Worm (Caenorhabditis elegans) whole organism, young adult: Measurements from ENCODE around the gene vps-53.

Experiments used
- B0019.2 ChIP-seq: fragments of 200-800 bp; sonication (Bioruptor generic); conservative IDR thresholded peaks from 2 replicates; pipeline ENCODE4 v1.3.6; 2022; ENCODE audit warnings: missing genetic modification reagents, missing genetic modification characterization, missing compliant biosample characterization
- B0035.1 ChIP-seq: sonication (generic microtip); optimal IDR thresholded peaks from 2 replicates; lab custom pipeline; 2016; ENCODE audit warnings: missing genetic modification characterization, mild to moderate bottlenecking, missing compliant biosample characterization, missing genotype, missing genetic modification reagents
- B0336.3 ChIP-seq: fragments of 200-800 bp; sonication (Bioruptor generic); IDR thresholded peaks from 2 replicates; pipeline ENCODE4 v1.3.6; 2022; ENCODE audit warnings: missing genetic modification characterization, missing compliant biosample characterization
- F33H1.4 ChIP-seq: fragments of 200-800 bp; sonication (Bioruptor generic); IDR thresholded peaks from 2 replicates; pipeline ENCODE4 v1.3.6; 2022; ENCODE audit warnings: missing genetic modification reagents, missing genetic modification characterization, missing compliant biosample characterization
- F37B4.10 ChIP-seq: fragments of 200-800 bp; sonication (Bioruptor generic); IDR thresholded peaks from 2 replicates; pipeline ENCODE4 v1.3.6; 2022; ENCODE audit warnings: missing genetic modification characterization, missing compliant biosample characterization
- F52B5.7 ChIP-seq: sonication (generic microtip); optimal IDR thresholded peaks from 2 replicates; lab custom pipeline; 2016; ENCODE audit warnings: mild to moderate bottlenecking, missing genetic modification characterization, missing compliant biosample characterization
- K12H6.12 ChIP-seq: fragments of 200-800 bp; sonication (Bioruptor generic); optimal IDR thresholded peaks from 2 replicates; lab custom pipeline; 2018; ENCODE audit warnings: mild to moderate bottlenecking, missing genetic modification characterization, missing compliant biosample characterization
- T07F8.4 ChIP-seq: sonication (generic microtip); optimal IDR thresholded peaks from 2 replicates; lab custom pipeline; 2016; ENCODE audit warnings: mild to moderate bottlenecking, missing genetic modification characterization, moderate library complexity, missing compliant biosample characterization
- Y53G8AR.9 ChIP-seq: fragments of 200-800 bp; sonication (Bioruptor generic); conservative IDR thresholded peaks from 2 replicates; pipeline ENCODE4 v1.3.6; 2022; ENCODE audit warnings: missing genetic modification reagents, missing genetic modification characterization, missing compliant biosample characterization
- Y67H2A.10 ChIP-seq: fragments of 200-800 bp; sonication (Bioruptor generic); conservative IDR thresholded peaks from 2 replicates; pipeline ENCODE4 v1.3.6; 2022; ENCODE audit warnings: missing genetic modification reagents, missing genetic modification characterization, missing compliant biosample characterization
- Y79H2A.3 ChIP-seq: fragments of 200-800 bp; sonication (Bioruptor generic); conservative IDR thresholded peaks from 2 replicates; pipeline ENCODE4 v1.3.6; 2022; ENCODE audit warnings: missing genetic modification reagents, missing genetic modification characterization, missing compliant biosample characterization
- aptf-2 ChIP-seq: fragments of 200-800 bp; sonication (Bioruptor generic); conservative IDR thresholded peaks from 2 replicates; pipeline ENCODE4 v1.3.6; 2022; ENCODE audit warnings: missing genetic modification reagents, missing genetic modification characterization, missing compliant biosample characterization
- aptf-3 ChIP-seq: fragments of 200-800 bp; sonication (Bioruptor generic); IDR thresholded peaks from 2 replicates; pipeline ENCODE4 v1.3.6; 2022; ENCODE audit warnings: missing genetic modification characterization, missing compliant biosample characterization
- atf-7 ChIP-seq: sonication (generic microtip); optimal IDR thresholded peaks from 2 replicates; lab custom pipeline; 2017; ENCODE audit warnings: mild to moderate bottlenecking, missing genetic modification characterization, missing compliant biosample characterization
- attf-6 ChIP-seq: fragments of 200-800 bp; sonication (Bioruptor generic); IDR thresholded peaks from 2 replicates; pipeline ENCODE4 v1.3.6; 2022; ENCODE audit warnings: missing genetic modification reagents, missing genetic modification characterization, missing compliant biosample characterization
- ccch-3 ChIP-seq: fragments of 200-800 bp; sonication (Bioruptor generic); optimal IDR thresholded peaks from 2 replicates; lab custom pipeline; 2018; ENCODE audit warnings: mild to moderate bottlenecking, missing genetic modification characterization, missing compliant biosample characterization
- cebp-1 ChIP-seq, 2 experiments: fragments of 200-800 bp in 1 of 2; sonication (Bioruptor generic) in 1 of 2; sonication (generic microtip) in 1 of 2; IDR thresholded peaks in 1 of 2; optimal IDR thresholded peaks in 1 of 2; 2 replicates each; pipeline versions ENCODE4 v1.3.6 to Lab custom; 2017 to 2022; ENCODE audit warnings: missing compliant biosample characterization in 2 of 2, missing genetic modification characterization in 2 of 2, mild to moderate bottlenecking in 1 of 2, missing genetic modification reagents in 1 of 2, moderate library complexity in 1 of 2
- ceh-79 ChIP-seq: sonication (generic microtip); optimal IDR thresholded peaks from 2 replicates; lab custom pipeline; 2017; ENCODE audit warnings: mild to moderate bottlenecking, missing genetic modification characterization, missing compliant biosample characterization
- ceh-91 ChIP-seq: fragments of 200-800 bp; sonication (Bioruptor generic); IDR thresholded peaks from 2 replicates; pipeline ENCODE4 v1.3.6; 2022; ENCODE audit warnings: missing genetic modification reagents, missing genetic modification characterization, missing compliant biosample characterization
- chd-7 ChIP-seq: sonication (generic microtip); optimal IDR thresholded peaks from 2 replicates; lab custom pipeline; 2016; ENCODE audit warnings: mild to moderate bottlenecking, missing genetic modification characterization, moderate library complexity, missing compliant biosample characterization
- egrh-3 ChIP-seq: fragments of 200-800 bp; sonication (Bioruptor generic); IDR thresholded peaks from 2 replicates; pipeline ENCODE4 v1.3.6; 2022; ENCODE audit warnings: missing genetic modification reagents, missing genetic modification characterization, missing compliant biosample characterization
- gei-17 ChIP-seq: fragments of 200-800 bp; sonication (Bioruptor generic); optimal IDR thresholded peaks from 2 replicates; lab custom pipeline; 2018; ENCODE audit warnings: mild to moderate bottlenecking, missing genetic modification characterization, missing compliant biosample characterization
- hlh-12 ChIP-seq: sonication (generic microtip); optimal IDR thresholded peaks from 2 replicates; lab custom pipeline; 2016; ENCODE audit warnings: missing genetic modification characterization, missing compliant biosample characterization
- hrde-1 ChIP-seq: sonication (generic microtip); optimal IDR thresholded peaks from 2 replicates; lab custom pipeline; 2016; ENCODE audit warnings: missing genetic modification characterization, mild to moderate bottlenecking, missing compliant biosample characterization, moderate library complexity, missing genotype, missing genetic modification reagents, borderline replicate concordance
- hsf-1 ChIP-seq: fragments of 200-800 bp; sonication (Bioruptor generic); IDR thresholded peaks from 2 replicates; pipeline ENCODE4 v1.3.6; 2022; ENCODE audit warnings: missing genetic modification reagents, missing genetic modification characterization, missing compliant biosample characterization
- lin-54 ChIP-seq: fragments of 200-800 bp; sonication (Bioruptor generic); optimal IDR thresholded peaks from 2 replicates; lab custom pipeline; 2018; ENCODE audit warnings: mild to moderate bottlenecking, missing genetic modification characterization, missing compliant biosample characterization
- lir-1 ChIP-seq: fragments of 200-800 bp; sonication (Bioruptor generic); conservative IDR thresholded peaks from 2 replicates; pipeline ENCODE4 v1.3.6; 2022; ENCODE audit warnings: missing genetic modification reagents, missing genetic modification characterization, missing compliant biosample characterization
- lsl-1 ChIP-seq: fragments of 200-800 bp; sonication (Bioruptor generic); optimal IDR thresholded peaks from 2 replicates; lab custom pipeline; 2018; ENCODE audit warnings: mild to moderate bottlenecking, missing genetic modification characterization, moderate library complexity, missing compliant biosample characterization
- madf-10 ChIP-seq: sonication (generic microtip); optimal IDR thresholded peaks from 2 replicates; lab custom pipeline; 2016; ENCODE audit warnings: mild to moderate bottlenecking, missing genetic modification characterization, missing compliant biosample characterization
- madf-8 ChIP-seq: fragments of 200-800 bp; sonication (Bioruptor generic); conservative IDR thresholded peaks from 2 replicates; pipeline ENCODE4 v1.3.6; 2022; ENCODE audit warnings: missing genetic modification reagents, missing genetic modification characterization, missing compliant biosample characterization
- nfya-1 ChIP-seq: sonication (generic microtip); optimal IDR thresholded peaks from 2 replicates; lab custom pipeline; 2017; ENCODE audit warnings: antibody characterized with exemption, missing compliant biosample characterization, missing genetic modification characterization, borderline replicate concordance; ENCODE audit not compliant: insufficient read depth
- nfya-2 ChIP-seq: fragments of 200-800 bp; sonication (Bioruptor generic); IDR thresholded peaks from 2 replicates; pipeline ENCODE4 v1.3.6; 2022; ENCODE audit warnings: missing genetic modification reagents, missing genetic modification characterization, missing compliant biosample characterization
- nhr-179 ChIP-seq: sonication (generic microtip); optimal IDR thresholded peaks from 2 replicates; lab custom pipeline; 2016; ENCODE audit warnings: mild to moderate bottlenecking, missing genetic modification characterization, missing compliant biosample characterization
- nhr-80 ChIP-seq: sonication (generic microtip); optimal IDR thresholded peaks from 2 replicates; lab custom pipeline; 2016; ENCODE audit warnings: missing genetic modification characterization, missing compliant biosample characterization
- pbrm-1 ChIP-seq: fragments of 200-800 bp; sonication (Bioruptor generic); IDR thresholded peaks from 2 replicates; pipeline ENCODE4 v1.3.6; 2022; ENCODE audit warnings: missing genetic modification reagents, missing genetic modification characterization, missing compliant biosample characterization
- pha-4 ChIP-seq: fragments of 150-350 bp; sonication (generic microtip); optimal IDR thresholded peaks from 2 replicates; lab custom pipeline; 2014; ENCODE audit warnings: missing biosample characterization, missing genetic modification reagents, missing genetic modification characterization
- rec-8 ChIP-seq, 2 experiments: sonication (generic microtip); optimal IDR thresholded peaks; 2 replicates each; lab custom pipeline; 2016; ENCODE audit warnings: mild to moderate bottlenecking in 2 of 2, missing genetic modification characterization in 2 of 2, missing genetic modification reagents in 2 of 2, missing genotype in 2 of 2, missing biosample characterization in 1 of 2, missing compliant biosample characterization in 1 of 2, moderate library complexity in 1 of 2
- rpc-1 ChIP-seq, 2 experiments: fragments of 150-350 bp in 1 of 2; sonication (generic microtip) in 1 of 2; optimal IDR thresholded peaks; 2 replicates each; lab custom pipeline; 2014 to 2018; ENCODE audit warnings: missing biosample characterization in 1 of 2, missing genetic modification characterization in 1 of 2, missing genetic modification reagents in 1 of 2, missing genotype in 1 of 2
- snpc-1.1 ChIP-seq: sonication (generic microtip); optimal IDR thresholded peaks from 2 replicates; lab custom pipeline; 2017; ENCODE audit warnings: missing genetic modification characterization, mild to moderate bottlenecking, missing compliant biosample characterization, antibody characterized with exemption, moderate library complexity, missing genotype, missing genetic modification reagents; ENCODE audit not compliant: insufficient read depth
- snpc-4 ChIP-seq, 5 experiments: fragments of 150-350 bp in 1 of 5; sonication (generic microtip) in 4 of 5; optimal IDR thresholded peaks; 2 replicates each; lab custom pipeline; 2014 to 2018; ENCODE audit warnings: missing genetic modification characterization in 5 of 5, missing biosample characterization in 3 of 5, antibody characterized with exemption in 2 of 5, mild to moderate bottlenecking in 2 of 5, missing compliant biosample characterization in 2 of 5, missing genotype in 2 of 5, moderate library complexity in 2 of 5, missing genetic modification reagents in 1 of 5
- tlf-1 ChIP-seq: fragments of 200-800 bp; sonication (Bioruptor generic); optimal IDR thresholded peaks from 2 replicates; lab custom pipeline; 2018; ENCODE audit warnings: mild to moderate bottlenecking, missing genetic modification characterization, missing compliant biosample characterization
- zim-3 ChIP-seq: sonication (generic microtip); optimal IDR thresholded peaks from 2 replicates; lab custom pipeline; 2017; ENCODE audit warnings: mild to moderate bottlenecking, missing genetic modification characterization, moderate library complexity, missing compliant biosample characterization
- ztf-25 ChIP-seq: fragments of 200-800 bp; sonication (Bioruptor generic); IDR thresholded peaks from 2 replicates; pipeline ENCODE4 v1.3.6; 2022; ENCODE audit warnings: missing genetic modification reagents, missing genetic modification characterization, missing compliant biosample characterization
- ztf-3 ChIP-seq: fragments of 200-800 bp; sonication (Bioruptor generic); optimal IDR thresholded peaks from 2 replicates; lab custom pipeline; 2018; ENCODE audit warnings: mild to moderate bottlenecking, missing genetic modification characterization, missing compliant biosample characterization

Gene vps-53

DNA sequence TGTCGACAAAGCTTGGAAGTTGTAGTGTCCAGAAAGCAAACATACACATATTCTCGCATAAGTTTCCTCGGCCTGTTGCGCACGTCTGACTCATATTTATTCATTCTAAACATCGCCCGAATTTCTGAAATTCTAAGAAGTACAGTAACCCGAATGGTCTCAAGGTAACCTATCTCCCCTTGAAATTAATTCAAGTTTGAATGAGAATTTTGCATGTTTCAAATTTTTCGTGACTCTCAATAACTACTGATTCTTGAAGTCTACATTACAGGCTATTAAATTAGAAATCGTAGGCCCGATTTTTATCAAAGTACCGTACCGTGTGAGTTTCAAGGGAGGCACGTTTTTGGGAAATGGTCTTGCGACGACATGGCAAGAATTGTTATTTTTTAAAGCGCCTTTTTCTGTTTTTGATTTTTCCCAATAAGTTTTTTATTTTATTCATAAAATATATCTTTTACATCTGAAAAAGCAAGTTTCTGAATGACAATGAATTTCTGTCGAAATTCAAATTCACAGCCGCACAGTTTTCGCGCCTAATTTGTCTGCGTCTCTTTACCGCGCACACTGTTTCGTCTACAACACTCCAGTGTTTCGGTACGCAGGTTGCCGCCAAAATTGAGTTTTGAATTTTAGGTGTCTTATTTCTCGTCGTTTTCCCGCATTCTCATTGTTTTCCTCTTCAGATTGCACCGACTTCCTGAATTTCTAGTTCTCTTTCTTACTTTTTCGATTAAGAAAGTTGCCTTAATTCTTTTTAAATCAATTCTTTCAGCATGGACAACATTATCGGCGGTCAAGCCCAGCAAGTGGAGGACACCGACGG, 36.5 kb upstream of the vps-53 start, which contains the start of the genes R10E11.9 and mcm-6 (continued):
- TF ChIP-seq lsl-1 (GFP tag; lab: Kevin White, UChicago) (peak; percentile 92), ztf-3 (GFP tag; lab: Kevin White, UChicago) (no peak), gei-17 (GFP tag; lab: Kevin White, UChicago) (no peak), Y53G8AR.9 (no peak), hlh-12 (tag; lab: Kevin White, UChicago) (no peak), egrh-3 (GFP tag; lab: Robert Waterston, UW) (no peak), T07F8.4 (tag; lab: Kevin White, UChicago) (no peak), lin-54 (peak; percentile 80), F52B5.7 (no peak), aptf-3 (GFP tag; lab: Robert Waterston, UW) (no peak), cebp-1 (GFP tag; IDR thresholded peaks at IDR 0.05; lab: Robert Waterston, UW) (no peak), cebp-1 (tag; optimal IDR thresholded peaks at IDR 0.05; lab: Kevin White, UChicago) (no peak), ceh-91 (GFP tag; lab: Robert Waterston, UW) (peak; percentile 72), snpc-1.1 (tag; lab: Kevin White, UChicago) (no peak), attf-6 (GFP tag; lab: Robert Waterston, UW) (no peak), nhr-80 (tag; lab: Kevin White, UChicago) (no peak), lir-1 (GFP tag; lab: Robert Waterston, UW) (no peak), snpc-4 (GFP tag; optimal IDR thresholded peaks at IDR 0.05; lab: Kevin White, UChicago) (no peak), snpc-4 (tag; optimal IDR thresholded peaks at IDR 0.05; lab: Kevin White, UChicago) (peak in 1 of 4 experiments; percentile 4), atf-7 (tag; lab: Kevin White, UChicago) (no peak), zim-3 (tag; lab: Kevin White, UChicago) (no peak), F33H1.4 (GFP tag; lab: Robert Waterston, UW) (peak; percentile 86), madf-10 (tag; lab: Kevin White, UChicago) (no peak), pha-4 (tag; lab: Kevin White, UChicago) (no peak), madf-8 (peak; percentile 91), aptf-2 (GFP tag; lab: Robert Waterston, UW) (no peak), ccch-3 (GFP tag; lab: Kevin White, UChicago) (no peak), rec-8 (tag; optimal IDR thresholded peaks at IDR 0.05; lab: Kevin White, UChicago) (no peak), hrde-1 (tag; lab: Kevin White, UChicago) (no peak), B0019.2 (GFP tag; lab: Robert Waterston, UW) (no peak), ztf-25 (GFP tag; lab: Robert Waterston, UW) (no peak), chd-7 (tag; lab: Kevin White, UChicago) (no peak), B0035.1 (no peak), hsf-1 (GFP tag; lab: Robert Waterston, UW) (no peak), rpc-1 (optimal IDR thresholded peaks at IDR 0.05; lab: Kevin White, UChicago) (no peak), rpc-1 (tag; optimal IDR thresholded peaks at IDR 0.05; lab: Kevin White, UChicago) (no peak)

DNA sequence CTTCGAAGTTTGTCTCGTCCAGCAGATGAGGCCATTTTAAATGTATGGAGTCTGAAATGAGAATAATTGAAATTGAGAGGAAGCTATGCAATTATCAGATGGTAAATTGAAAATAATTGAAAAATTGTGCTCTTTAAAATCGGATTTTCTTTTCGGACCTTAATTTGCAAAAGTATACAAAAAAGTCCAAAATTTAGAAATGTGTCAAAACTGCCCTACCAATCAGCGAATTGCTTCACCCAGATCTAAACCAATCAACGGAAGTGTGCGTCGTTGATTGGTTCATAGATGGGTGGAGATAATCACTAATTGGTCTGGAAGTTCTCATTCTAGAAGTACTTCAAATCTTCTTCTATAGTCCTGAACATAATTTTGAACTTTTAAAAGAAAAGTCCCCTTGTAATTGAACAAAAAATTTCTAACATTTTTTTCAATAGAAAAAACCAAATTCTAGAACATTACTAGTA, 32.3 kb upstream of the vps-53 start, which contains the start of gene R10E11.5:
Gene R10E11.5, minus strand, starts transcription at position 51 of the 467 bp plus-strand sequence.
- TF ChIP-seq ceh-79 (no peak), pbrm-1 (GFP tag; lab: Robert Waterston, UW) (no peak), Y79H2A.3 (GFP tag; lab: Robert Waterston, UW) (no peak), cebp-1 (GFP tag; IDR thresholded peaks at IDR 0.05; lab: Robert Waterston, UW) (no peak), cebp-1 (tag; optimal IDR thresholded peaks at IDR 0.05; lab: Kevin White, UChicago) (no peak), nfya-2 (no peak), T07F8.4 (tag; lab: Kevin White, UChicago) (no peak), B0336.3 (no peak), tlf-1 (GFP tag; lab: Kevin White, UChicago) (no peak), K12H6.12 (tag; lab: Kevin White, UChicago) (no peak), hrde-1 (tag; lab: Kevin White, UChicago) (no peak), nhr-179 (no peak), Y67H2A.10 (GFP tag; lab: Robert Waterston, UW) (no peak), nfya-1 (tag; lab: Kevin White, UChicago) (no peak), Y53G8AR.9 (no peak), F37B4.10 (GFP tag; lab: Robert Waterston, UW) (no peak)
